Fruit fly (Drosophila melanogaster) whole organism, wandering third instar larva: ENCODE measurements around the gene CG11382.

Source experiments
- Abd-B ChIP-seq: fragments of >200 bp; optimal IDR thresholded peaks from 2 replicates; lab custom pipeline; 2017; ENCODE audit warnings: missing biosample characterization, missing genetic modification characterization
- CG32264 ChIP-seq: fragments of 200-800 bp; sonication (Bioruptor generic); optimal IDR thresholded peaks from 2 replicates; lab custom pipeline; 2016; ENCODE audit warnings: missing biosample characterization, missing genetic modification characterization
- CG9705 ChIP-seq: fragments of 200-800 bp; sonication (Bioruptor generic); optimal IDR thresholded peaks from 2 replicates; lab custom pipeline; 2018; ENCODE audit warnings: missing biosample characterization, mild to moderate bottlenecking, missing genetic modification characterization
- CrebA ChIP-seq: fragments of 200-800 bp; sonication (Bioruptor generic); optimal IDR thresholded peaks from 2 replicates; lab custom pipeline; 2016; ENCODE audit warnings: missing biosample characterization, mild to moderate bottlenecking, missing genetic modification characterization, borderline replicate concordance
- Dfd ChIP-seq: fragments of >200 bp; optimal IDR thresholded peaks from 2 replicates; lab custom pipeline; 2017; ENCODE audit warnings: missing biosample characterization, missing genetic modification characterization
- Dif ChIP-seq: fragments of 200-275, 200-300 bp; sonication (Bioruptor generic); optimal IDR thresholded peaks from 2 replicates; lab custom pipeline; 2018; ENCODE audit warnings: missing biosample characterization, missing genetic modification characterization; ENCODE audit not compliant: partially characterized antibody
- GATAd ChIP-seq: sonication (Bioruptor generic); optimal IDR thresholded peaks from 2 replicates; lab custom pipeline; 2016; ENCODE audit warnings: missing biosample characterization, missing genetic modification characterization
- HLH106 ChIP-seq: fragments of 200-800 bp; optimal IDR thresholded peaks from 3 replicates; lab custom pipeline; 2019; ENCODE audit warnings: missing biosample characterization, mild to moderate bottlenecking, missing genetic modification characterization, moderate library complexity
- Hnf4 ChIP-seq: fragments of 200-800 bp; sonication (Bioruptor generic); optimal IDR thresholded peaks from 2 replicates; lab custom pipeline; 2016; ENCODE audit warnings: missing biosample characterization, mild to moderate bottlenecking, missing genetic modification characterization
- Hr78 ChIP-seq: fragments of >200 bp; optimal IDR thresholded peaks from 2 replicates; lab custom pipeline; 2017; ENCODE audit warnings: missing biosample characterization, missing genetic modification characterization
- Hr83 ChIP-seq: fragments of 200-300 bp; sonication (Bioruptor generic); optimal IDR thresholded peaks from 2 replicates; lab custom pipeline; 2016; ENCODE audit warnings: missing biosample characterization, mild to moderate bottlenecking, missing genetic modification characterization, moderate library complexity; ENCODE audit not compliant: poor library complexity, severe bottlenecking
- Jra ChIP-seq: sonication (Bioruptor generic); optimal IDR thresholded peaks from 2 replicates; lab custom pipeline; 2016; ENCODE audit warnings: missing biosample characterization, missing genetic modification characterization
- Mio ChIP-seq: sonication (Bioruptor generic); optimal IDR thresholded peaks from 2 replicates; lab custom pipeline; 2016; ENCODE audit warnings: missing biosample characterization, missing genetic modification characterization
- Myc ChIP-seq: fragments of >200 bp; optimal IDR thresholded peaks from 2 replicates; lab custom pipeline; 2017
- N ChIP-seq: fragments of >200 bp; optimal IDR thresholded peaks from 2 replicates; lab custom pipeline; 2018; ENCODE audit warnings: missing biosample characterization, missing external identifiers, missing genetic modification characterization
- OdsH ChIP-seq: fragments of 200-800 bp; sonication (Bioruptor generic); optimal IDR thresholded peaks from 2 replicates; lab custom pipeline; 2016; ENCODE audit warnings: missing biosample characterization, mild to moderate bottlenecking, missing genetic modification characterization
- Rel ChIP-seq, 2 experiments: fragments of 200-800 bp; sonication (Bioruptor generic) in 1 of 2; optimal IDR thresholded peaks; 2 replicates in 1 of 2; 3 replicates in 1 of 2; lab custom pipeline; 2016 to 2019; ENCODE audit warnings: mild to moderate bottlenecking in 2 of 2, missing biosample characterization in 2 of 2, missing genetic modification characterization in 2 of 2, moderate library complexity in 1 of 2
- Sp1 ChIP-seq: fragments of 200-800 bp; sonication (Bioruptor generic); optimal IDR thresholded peaks from 3 replicates; lab custom pipeline; 2019; ENCODE audit warnings: missing biosample characterization, mild to moderate bottlenecking, missing genetic modification characterization, moderate library complexity
- Vsx2 ChIP-seq: fragments of 200-300, 225-300 bp; sonication (Bioruptor generic); optimal IDR thresholded peaks from 2 replicates; lab custom pipeline; 2018; ENCODE audit warnings: missing biosample characterization, missing genetic modification characterization; ENCODE audit not compliant: partially characterized antibody
- br ChIP-seq: fragments of 200-800 bp; sonication (Bioruptor generic); optimal IDR thresholded peaks from 2 replicates; lab custom pipeline; 2016; ENCODE audit warnings: missing biosample characterization, missing genetic modification characterization
- brk ChIP-seq: fragments of 200-800 bp; sonication (Bioruptor generic); optimal IDR thresholded peaks from 2 replicates; lab custom pipeline; 2016; ENCODE audit warnings: missing biosample characterization, mild to moderate bottlenecking, missing genetic modification characterization
- dl ChIP-seq, 2 experiments: fragments of 175-275, 200-275 bp in 1 of 2; fragments of 200-275 bp in 1 of 2; sonication (Bioruptor generic); optimal IDR thresholded peaks; lab custom pipeline; 2018; ENCODE audit warnings: mild to moderate bottlenecking in 2 of 2, missing biosample characterization in 2 of 2, missing genetic modification characterization in 2 of 2, moderate library complexity in 2 of 2; ENCODE audit not compliant: partially characterized antibody in 2 of 2, insufficient read depth in 1 of 2
- dmrt93B ChIP-seq: fragments of 200-800 bp; sonication (Bioruptor generic); optimal IDR thresholded peaks from 2 replicates; lab custom pipeline; 2018; ENCODE audit warnings: missing biosample characterization, mild to moderate bottlenecking, missing genetic modification characterization
- dsf ChIP-seq: sonication (Bioruptor generic); optimal IDR thresholded peaks from 2 replicates; lab custom pipeline; 2016; ENCODE audit warnings: missing biosample characterization, missing genetic modification characterization, borderline replicate concordance
- ey ChIP-seq: fragments of 200-800 bp; sonication (Bioruptor generic); optimal IDR thresholded peaks from 2 replicates; lab custom pipeline; 2016; ENCODE audit warnings: missing biosample characterization, missing genetic modification characterization
- foxo ChIP-seq, 2 experiments: fragments of 200-800 bp; sonication (Bioruptor generic); optimal IDR thresholded peaks; 2 replicates in 1 of 2; 3 replicates in 1 of 2; lab custom pipeline; 2016 to 2017; ENCODE audit warnings: missing biosample characterization in 2 of 2, missing genetic modification characterization in 2 of 2
- fru ChIP-seq: fragments of 200-800 bp; sonication (Bioruptor generic); optimal IDR thresholded peaks from 3 replicates; lab custom pipeline; 2016; ENCODE audit warnings: missing biosample characterization, mild to moderate bottlenecking, missing genetic modification characterization
- h ChIP-seq: fragments of 200-800 bp; sonication (Bioruptor generic); optimal IDR thresholded peaks from 3 replicates; lab custom pipeline; 2016; ENCODE audit warnings: missing biosample characterization, mild to moderate bottlenecking, missing genetic modification characterization
- jim ChIP-seq: fragments of 175-275, 200-325 bp; sonication (Bioruptor generic); optimal IDR thresholded peaks from 2 replicates; lab custom pipeline; 2016; ENCODE audit warnings: missing biosample characterization, mild to moderate bottlenecking, missing genetic modification characterization
- lola ChIP-seq: fragments of >200 bp; optimal IDR thresholded peaks from 2 replicates; lab custom pipeline; 2017; ENCODE audit warnings: missing biosample characterization, missing genetic modification characterization
- pan ChIP-seq: fragments of >200 bp; optimal IDR thresholded peaks from 2 replicates; lab custom pipeline; 2017
- psq ChIP-seq: fragments of 200-800 bp; sonication (Bioruptor generic); optimal IDR thresholded peaks from 3 replicates; lab custom pipeline; 2017; ENCODE audit warnings: missing biosample characterization, mild to moderate bottlenecking, missing genetic modification characterization, moderate library complexity
- rgr ChIP-seq: fragments of 200-800 bp; sonication (Bioruptor generic); optimal IDR thresholded peaks from 3 replicates; lab custom pipeline; 2016; ENCODE audit warnings: missing biosample characterization, mild to moderate bottlenecking, missing genetic modification characterization
- sage ChIP-seq: fragments of 200-800 bp; sonication (Bioruptor generic); optimal IDR thresholded peaks from 2 replicates; lab custom pipeline; 2016; ENCODE audit warnings: missing biosample characterization, mild to moderate bottlenecking, missing genetic modification characterization
- sv ChIP-seq: fragments of 200-800 bp; sonication (Bioruptor generic); optimal IDR thresholded peaks from 3 replicates; lab custom pipeline; 2016; ENCODE audit warnings: missing biosample characterization, missing genetic modification characterization
- tai ChIP-seq: sonication (Bioruptor generic); optimal IDR thresholded peaks from 2 replicates; lab custom pipeline; 2016; ENCODE audit warnings: missing biosample characterization, missing genetic modification characterization
- usp ChIP-seq: fragments of >200 bp; optimal IDR thresholded peaks from 2 replicates; lab custom pipeline; 2017; ENCODE audit warnings: missing biosample characterization, missing genetic modification characterization
- woc ChIP-seq: sonication (Bioruptor generic); optimal IDR thresholded peaks from 2 replicates; lab custom pipeline; 2016; ENCODE audit warnings: missing biosample characterization, mild to moderate bottlenecking, missing genetic modification characterization

CG11382 gene

DNA sequence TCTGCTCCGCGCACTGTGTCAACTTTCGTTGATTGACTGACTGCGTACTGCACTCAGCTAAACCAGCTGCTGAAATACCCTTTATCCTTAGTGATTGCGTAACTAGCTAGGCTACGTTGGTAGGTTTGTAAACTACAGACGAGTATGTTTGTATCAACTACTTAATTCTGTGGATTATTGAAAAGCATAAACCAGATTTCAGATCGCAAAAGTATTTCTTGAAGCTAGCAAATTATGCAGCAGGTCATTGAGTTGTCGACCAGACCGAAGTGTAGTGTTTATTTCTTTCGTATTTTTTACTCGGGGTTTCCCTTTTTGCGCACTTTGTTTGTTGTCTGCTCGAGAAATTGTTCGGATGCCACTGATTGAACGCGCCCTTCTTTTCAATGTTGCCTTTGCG is 39.0 kb downstream of the CG11382 start (continued):
- TF ChIP-seq Abd-B (no peak), Dfd (GFP tag; lab: Kevin White, UChicago) (no peak), Mio (GFP tag; lab: Kevin White, UChicago) (no peak), Dif (GFP tag; lab: Kevin White, UChicago) (no peak), Jra (peak; percentile 46), foxo (GFP tag; optimal IDR thresholded peaks at IDR 0.05; lab: Kevin White, UChicago) (peak in 1 of 2 experiments; percentile 79), CrebA (no peak), Rel (GFP tag; optimal IDR thresholded peaks at IDR 0.05; lab: Kevin White, UChicago) (peak; percentile 24), Rel (tag; optimal IDR thresholded peaks at IDR 0.05; lab: Kevin White, UChicago) (peak; percentile 92), Myc (no peak), Hnf4 (GFP tag; lab: Kevin White, UChicago) (peak; percentile 74), Sp1 (GFP tag; lab: Kevin White, UChicago) (peak; percentile 70)

DNA sequence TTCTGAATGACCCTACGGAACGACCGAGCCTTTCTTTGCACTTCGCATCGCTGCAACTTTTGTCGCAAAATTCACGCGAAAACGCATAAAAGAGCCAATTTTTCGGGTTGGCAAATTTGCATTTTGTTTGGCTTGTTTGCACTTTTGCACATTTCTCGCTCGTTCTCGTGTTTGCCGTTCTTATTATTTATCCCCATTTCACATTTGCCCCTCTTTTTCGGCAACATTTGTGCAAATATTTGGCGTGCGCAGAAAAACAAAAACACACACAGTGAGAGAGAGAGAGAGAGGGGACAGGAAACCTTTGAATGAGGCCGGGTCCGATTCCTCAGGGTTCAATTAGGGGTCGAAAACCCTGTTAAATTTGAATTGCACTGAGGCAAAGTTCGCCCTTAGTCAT is 39.8 kb downstream of the CG11382 start:
- TF ChIP-seq psq (GFP tag; lab: Kevin White, UChicago) = peak; percentile 56
- peak in 1 of 2 experiments; percentile 28 for TF ChIP-seq foxo (GFP tag; optimal IDR thresholded peaks at IDR 0.05; lab: Kevin White, UChicago)
- no peak for TF ChIP-seq Abd-B
- no peak for TF ChIP-seq woc
- TF ChIP-seq dmrt93B (GFP tag; lab: Kevin White, UChicago) = peak; percentile 5
- no peak for TF ChIP-seq Rel (GFP tag; optimal IDR thresholded peaks at IDR 0.05; lab: Kevin White, UChicago)
- no peak for TF ChIP-seq Rel (tag; optimal IDR thresholded peaks at IDR 0.05; lab: Kevin White, UChicago)
- TF ChIP-seq Hnf4 (GFP tag; lab: Kevin White, UChicago) = peak; percentile 30
- TF ChIP-seq Sp1 (GFP tag; lab: Kevin White, UChicago) = peak; percentile 3
- no peak for TF ChIP-seq ey (GFP tag; lab: Kevin White, UChicago)
- TF ChIP-seq N = no peak
- TF ChIP-seq jim (GFP tag; lab: Kevin White, UChicago) = no peak
- no peak for TF ChIP-seq pan (lab: Kevin White, UChicago)
- no peak for TF ChIP-seq lola (GFP tag; lab: Kevin White, UChicago)
- TF ChIP-seq Vsx2 (GFP tag; lab: Kevin White, UChicago) = no peak
- TF ChIP-seq HLH106 (tag; lab: Kevin White, UChicago) = no peak
- TF ChIP-seq dsf (GFP tag; lab: Kevin White, UChicago) = no peak
- no peak for TF ChIP-seq brk
- peak; percentile 32 for TF ChIP-seq fru (GFP tag; lab: Kevin White, UChicago)
- no peak for TF ChIP-seq CG9705 (GFP tag; lab: Kevin White, UChicago)
- TF ChIP-seq OdsH = peak; percentile 52
- no peak for TF ChIP-seq Dfd (GFP tag; lab: Kevin White, UChicago)
- TF ChIP-seq Jra = no peak
- TF ChIP-seq GATAd (GFP tag; lab: Kevin White, UChicago) = no peak
- TF ChIP-seq tai (GFP tag; lab: Kevin White, UChicago) = no peak
- TF ChIP-seq h (GFP tag; lab: Kevin White, UChicago) = peak; percentile 53
- TF ChIP-seq Hr83 = no peak
- no peak for TF ChIP-seq CrebA
- peak; percentile 17 for TF ChIP-seq br (GFP tag; lab: Kevin White, UChicago)
- TF ChIP-seq Hr78 (GFP tag; lab: Kevin White, UChicago) = no peak
- no peak for TF ChIP-seq usp (GFP tag; lab: Kevin White, UChicago)
- no peak for TF ChIP-seq Mio (GFP tag; lab: Kevin White, UChicago)
- peak; percentile 8 for TF ChIP-seq sage (GFP tag; lab: Kevin White, UChicago)
- TF ChIP-seq CG32264 (GFP tag; lab: Kevin White, UChicago) = no peak
- TF ChIP-seq dl (GFP tag; optimal IDR thresholded peaks at IDR 0.05; lab: Kevin White, UChicago; ENCODE audit: insufficient read depth in 1 of 2, partially characterized antibody in 2 of 2) = no peak
- TF ChIP-seq Myc = no peak
- no peak for TF ChIP-seq sv (GFP tag; lab: Kevin White, UChicago)
- no peak for TF ChIP-seq Dif (GFP tag; lab: Kevin White, UChicago)
- peak; percentile 54 for TF ChIP-seq rgr (GFP tag; lab: Kevin White, UChicago)
- TF ChIP-seq, all 38 proteins: peak for 11
